Fruit fly (Drosophila melanogaster) whole organism, adult: Measurements from ENCODE around the gene Ogdh.

ENCODE experiments used
- CG11617 ChIP-seq: fragments of 200-800 bp; sonication (Bioruptor generic); optimal IDR thresholded peaks from 2 replicates; lab custom pipeline; 2017; ENCODE audit warnings: mild to moderate bottlenecking, missing biosample characterization, missing genetic modification reagents, missing genetic modification characterization
- CG12768 ChIP-seq: fragments of 200-800 bp; sonication (Bioruptor generic); optimal IDR thresholded peaks from 2 replicates; lab custom pipeline; 2017; ENCODE audit warnings: missing biosample characterization, missing genetic modification characterization, mild to moderate bottlenecking, moderate library complexity, missing genetic modification reagents
- CG14711 ChIP-seq: fragments of 200-800 bp; sonication (Bioruptor generic); optimal IDR thresholded peaks from 2 replicates; lab custom pipeline; 2018; ENCODE audit warnings: missing biosample characterization, mild to moderate bottlenecking, missing genetic modification characterization, moderate library complexity
- CG1620 ChIP-seq: fragments of 200-800 bp; sonication (Bioruptor generic); optimal IDR thresholded peaks from 2 replicates; lab custom pipeline; 2016; ENCODE audit warnings: missing biosample characterization, missing genetic modification characterization
- CG33017 ChIP-seq: fragments of 200-800 bp; sonication (Bioruptor generic); optimal IDR thresholded peaks from 2 replicates; lab custom pipeline; 2018; ENCODE audit warnings: missing biosample characterization, mild to moderate bottlenecking, missing genetic modification characterization, moderate library complexity
- CG5204 ChIP-seq: fragments of 200-800 bp; sonication (Bioruptor generic); optimal IDR thresholded peaks from 2 replicates; lab custom pipeline; 2016; ENCODE audit warnings: missing biosample characterization, missing genetic modification characterization
- CG7045 ChIP-seq: fragments of 200-800 bp; sonication (Bioruptor generic); optimal IDR thresholded peaks from 2 replicates; lab custom pipeline; 2017; ENCODE audit warnings: missing biosample characterization, mild to moderate bottlenecking, missing genetic modification characterization
- CG7101 ChIP-seq: fragments of 200-800 bp; sonication (Bioruptor generic); optimal IDR thresholded peaks from 2 replicates; lab custom pipeline; 2018; ENCODE audit warnings: missing biosample characterization, mild to moderate bottlenecking, missing genetic modification characterization, moderate library complexity
- Clk ChIP-seq: fragments of 200-800 bp; sonication (Bioruptor generic); optimal IDR thresholded peaks from 2 replicates; lab custom pipeline; 2017; ENCODE audit warnings: missing biosample characterization, missing genetic modification characterization
- Crg-1 ChIP-seq: fragments of 200-800 bp; sonication (Bioruptor generic); optimal IDR thresholded peaks from 2 replicates; lab custom pipeline; 2016; ENCODE audit warnings: missing biosample characterization, missing genetic modification characterization
- Hr96 ChIP-seq: fragments of 200-800 bp; sonication (Bioruptor generic); optimal IDR thresholded peaks from 2 replicates; lab custom pipeline; 2016; ENCODE audit warnings: missing biosample characterization, missing genetic modification characterization
- Mnt ChIP-seq: fragments of 200-800 bp; sonication (Bioruptor generic); optimal IDR thresholded peaks from 2 replicates; lab custom pipeline; 2016; ENCODE audit warnings: missing biosample characterization, mild to moderate bottlenecking, missing genetic modification characterization
- bab1 ChIP-seq: fragments of 200-800 bp; sonication (Bioruptor generic); optimal IDR thresholded peaks from 3 replicates; lab custom pipeline; 2019; ENCODE audit warnings: missing biosample characterization, mild to moderate bottlenecking, missing genetic modification characterization, moderate library complexity
- cic ChIP-seq: fragments of 200-800 bp; sonication (Bioruptor generic); optimal IDR thresholded peaks from 2 replicates; lab custom pipeline; 2017; ENCODE audit warnings: missing biosample characterization, mild to moderate bottlenecking, missing genetic modification characterization, moderate library complexity
- cnc ChIP-seq, 2 experiments: fragments of >200 bp; optimal IDR thresholded peaks; 2 replicates each; lab custom pipeline; 2017
- kay ChIP-seq: fragments of 200-800 bp; sonication (Bioruptor generic); peaks from one replicate; lab custom pipeline; 2016; ENCODE audit warnings: missing biosample characterization, missing genetic modification characterization, borderline replicate concordance
- ovo ChIP-seq: fragments of 200-800 bp; sonication (Bioruptor generic); optimal IDR thresholded peaks from 2 replicates; lab custom pipeline; 2016; ENCODE audit warnings: missing biosample characterization, missing genetic modification characterization
- pad ChIP-seq: fragments of 200-800 bp; sonication (Bioruptor generic); optimal IDR thresholded peaks from 3 replicates; lab custom pipeline; 2017; ENCODE audit warnings: missing biosample characterization, missing genetic modification characterization, mild to moderate bottlenecking, moderate library complexity, missing genetic modification reagents
- tj ChIP-seq: fragments of 200-800 bp; sonication (Bioruptor generic); optimal IDR thresholded peaks from 3 replicates; lab custom pipeline; 2017; ENCODE audit warnings: missing biosample characterization, mild to moderate bottlenecking, missing genetic modification characterization, moderate library complexity
- toe ChIP-seq: fragments of 200-800 bp; sonication (Bioruptor generic); optimal IDR thresholded peaks from 2 replicates; lab custom pipeline; 2016; ENCODE audit warnings: missing biosample characterization, missing genetic modification characterization

Ogdh gene

DNA sequence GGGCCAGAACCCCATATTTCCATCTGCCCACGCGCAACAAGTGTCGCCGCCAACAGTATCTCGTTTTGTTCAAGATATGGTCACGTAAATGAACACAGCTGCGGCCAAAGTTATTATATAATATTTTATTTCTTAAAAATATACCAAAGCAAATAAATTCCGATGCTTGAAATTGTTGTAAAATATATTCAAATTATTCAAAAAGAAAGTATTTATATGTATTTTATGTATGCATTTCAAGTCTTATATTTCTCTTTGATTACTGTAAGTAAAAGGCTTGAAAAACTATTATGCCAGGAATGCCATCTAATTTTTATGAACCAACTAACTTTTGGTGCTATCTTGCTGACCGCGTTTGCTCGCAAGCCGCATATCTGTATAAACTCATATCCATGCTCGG lies 34.5 kb downstream of the Ogdh start:
- no peak for TF ChIP-seq cnc (optimal IDR thresholded peaks at IDR 0.05; lab: Kevin White, UChicago)
- no peak for TF ChIP-seq Mnt (GFP tag; lab: Kevin White, UChicago)
- no peak for TF ChIP-seq CG7101 (tag; lab: Kevin White, UChicago)
- TF ChIP-seq cic (GFP tag; lab: Kevin White, UChicago): no peak
- TF ChIP-seq kay: no peak
- no peak for TF ChIP-seq CG7045 (GFP tag; lab: Kevin White, UChicago)
- no peak for TF ChIP-seq tj (GFP tag; lab: Kevin White, UChicago)
- TF ChIP-seq CG5204 (GFP tag; lab: Kevin White, UChicago): no peak

DNA sequence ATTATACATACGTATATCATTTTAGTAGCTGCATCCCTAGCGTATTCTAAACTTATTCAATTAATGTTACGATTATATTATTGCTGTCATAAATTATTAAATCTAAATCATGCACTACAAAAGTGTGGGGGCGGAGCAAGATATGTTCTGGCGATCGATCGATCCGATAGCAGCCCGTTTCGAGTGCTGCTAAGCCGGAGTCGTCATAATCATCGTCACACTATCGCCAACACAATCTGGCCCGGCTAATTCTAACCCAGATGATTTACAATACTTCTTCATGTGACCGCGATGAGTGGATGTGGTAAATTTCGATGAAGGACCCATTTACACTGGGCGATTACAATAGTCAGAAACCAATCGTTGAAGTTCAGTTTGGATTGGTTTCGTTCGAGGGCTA lies 40.2 kb downstream of the Ogdh start:
- TF ChIP-seq Clk (GFP tag; lab: Kevin White, UChicago): no peak
- TF ChIP-seq CG14711 (tag; lab: Kevin White, UChicago): no peak
- TF ChIP-seq Crg-1: no peak
- TF ChIP-seq Hr96 (GFP tag; lab: Kevin White, UChicago): no peak
- no peak for TF ChIP-seq bab1
- TF ChIP-seq CG11617 (GFP tag; lab: Kevin White, UChicago): no peak
- no peak for TF ChIP-seq cnc (optimal IDR thresholded peaks at IDR 0.05; lab: Kevin White, UChicago)
- TF ChIP-seq CG7101 (tag; lab: Kevin White, UChicago): no peak
- no peak for TF ChIP-seq tj (GFP tag; lab: Kevin White, UChicago)
- no peak for TF ChIP-seq cic (GFP tag; lab: Kevin White, UChicago)
- TF ChIP-seq ovo: no peak
- TF ChIP-seq CG12768 (GFP tag; lab: Kevin White, UChicago): no peak
- no peak for TF ChIP-seq toe (GFP tag; lab: Kevin White, UChicago)
- no peak for TF ChIP-seq CG33017 (tag; lab: Kevin White, UChicago)
- TF ChIP-seq Mnt (GFP tag; lab: Kevin White, UChicago): no peak

DNA sequence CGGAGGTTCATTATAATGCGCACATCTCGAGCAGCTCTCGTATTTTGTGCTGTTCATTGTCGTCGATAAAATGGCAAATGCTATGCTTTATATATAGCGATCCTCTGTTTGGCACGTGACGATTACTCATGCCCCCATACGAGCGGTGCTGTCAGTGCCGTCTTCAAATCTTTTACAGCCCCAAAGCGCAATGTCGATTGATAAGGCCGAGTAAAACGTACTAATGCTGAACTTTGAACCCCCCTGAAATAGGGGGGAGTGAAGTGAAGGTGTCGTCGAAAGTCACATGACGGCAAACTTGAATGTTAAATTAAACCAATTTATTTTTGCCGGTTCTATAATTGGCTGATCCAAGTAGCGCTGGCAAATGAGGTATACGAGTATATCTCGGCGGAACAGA lies 45.7 kb downstream of the Ogdh start:
- no peak for TF ChIP-seq pad (GFP tag; lab: Kevin White, UChicago)
- no peak for TF ChIP-seq CG1620 (GFP tag; lab: Kevin White, UChicago)
- TF ChIP-seq CG14711 (tag; lab: Kevin White, UChicago): no peak
- peak; percentile 58 for TF ChIP-seq CG33017 (tag; lab: Kevin White, UChicago)
- TF ChIP-seq CG7101 (tag; lab: Kevin White, UChicago): peak; percentile 36
- no peak for TF ChIP-seq CG5204 (GFP tag; lab: Kevin White, UChicago)
- TF ChIP-seq ovo: no peak
- peak; percentile 4 for TF ChIP-seq Crg-1
- TF ChIP-seq toe (GFP tag; lab: Kevin White, UChicago): no peak
- peak; percentile 64 for TF ChIP-seq Mnt (GFP tag; lab: Kevin White, UChicago)
- TF ChIP-seq Clk (GFP tag; lab: Kevin White, UChicago): peak; percentile 64
- TF ChIP-seq CG12768 (GFP tag; lab: Kevin White, UChicago): peak; percentile 97
- TF ChIP-seq bab1: peak; percentile 15
- TF ChIP-seq CG11617 (GFP tag; lab: Kevin White, UChicago): peak; percentile 45
- TF ChIP-seq CG7045 (GFP tag; lab: Kevin White, UChicago): peak; percentile 43
- no peak for TF ChIP-seq cnc (optimal IDR thresholded peaks at IDR 0.05; lab: Kevin White, UChicago)
- TF ChIP-seq cic (GFP tag; lab: Kevin White, UChicago): peak; percentile 69
- no peak for TF ChIP-seq kay
- peak; percentile 27 for TF ChIP-seq tj (GFP tag; lab: Kevin White, UChicago)
- peak; percentile 86 for TF ChIP-seq Hr96 (GFP tag; lab: Kevin White, UChicago)

DNA sequence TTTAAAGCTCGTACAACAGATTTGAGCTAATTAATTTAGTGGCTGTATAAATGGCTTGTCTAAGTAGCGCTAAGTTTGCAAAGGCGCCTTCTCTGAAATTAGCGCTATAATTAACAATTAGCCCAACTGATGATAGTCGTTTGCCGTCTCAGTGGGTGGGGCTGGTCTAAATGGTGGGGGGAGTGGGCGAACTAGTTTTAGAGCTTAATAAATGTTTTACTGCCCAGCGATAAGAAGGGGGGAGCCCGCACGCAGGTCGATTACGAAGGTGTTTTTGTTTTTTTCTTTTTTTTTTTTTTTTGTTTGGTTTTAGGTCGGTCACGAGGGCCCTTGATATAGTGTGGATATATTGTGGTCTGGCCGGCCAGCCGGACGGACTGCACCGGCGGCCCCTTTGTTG lies 46.4 kb downstream of the Ogdh start:
- peak; percentile 69 for TF ChIP-seq CG12768 (GFP tag; lab: Kevin White, UChicago)
- no peak for TF ChIP-seq Crg-1
- peak; percentile 14 for TF ChIP-seq toe (GFP tag; lab: Kevin White, UChicago)
- TF ChIP-seq cic (GFP tag; lab: Kevin White, UChicago): peak; percentile 38
- no peak for TF ChIP-seq ovo
- TF ChIP-seq bab1: no peak
- TF ChIP-seq CG1620 (GFP tag; lab: Kevin White, UChicago): no peak
- TF ChIP-seq CG7045 (GFP tag; lab: Kevin White, UChicago): peak; percentile 63
- TF ChIP-seq CG33017 (tag; lab: Kevin White, UChicago): peak; percentile 21
- peak; percentile 9 for TF ChIP-seq CG11617 (GFP tag; lab: Kevin White, UChicago)
- peak; percentile 33 for TF ChIP-seq CG7101 (tag; lab: Kevin White, UChicago)
- peak; percentile 2 for TF ChIP-seq pad (GFP tag; lab: Kevin White, UChicago)
- TF ChIP-seq Mnt (GFP tag; lab: Kevin White, UChicago): peak; percentile 33
- TF ChIP-seq CG14711 (tag; lab: Kevin White, UChicago): no peak

DNA sequence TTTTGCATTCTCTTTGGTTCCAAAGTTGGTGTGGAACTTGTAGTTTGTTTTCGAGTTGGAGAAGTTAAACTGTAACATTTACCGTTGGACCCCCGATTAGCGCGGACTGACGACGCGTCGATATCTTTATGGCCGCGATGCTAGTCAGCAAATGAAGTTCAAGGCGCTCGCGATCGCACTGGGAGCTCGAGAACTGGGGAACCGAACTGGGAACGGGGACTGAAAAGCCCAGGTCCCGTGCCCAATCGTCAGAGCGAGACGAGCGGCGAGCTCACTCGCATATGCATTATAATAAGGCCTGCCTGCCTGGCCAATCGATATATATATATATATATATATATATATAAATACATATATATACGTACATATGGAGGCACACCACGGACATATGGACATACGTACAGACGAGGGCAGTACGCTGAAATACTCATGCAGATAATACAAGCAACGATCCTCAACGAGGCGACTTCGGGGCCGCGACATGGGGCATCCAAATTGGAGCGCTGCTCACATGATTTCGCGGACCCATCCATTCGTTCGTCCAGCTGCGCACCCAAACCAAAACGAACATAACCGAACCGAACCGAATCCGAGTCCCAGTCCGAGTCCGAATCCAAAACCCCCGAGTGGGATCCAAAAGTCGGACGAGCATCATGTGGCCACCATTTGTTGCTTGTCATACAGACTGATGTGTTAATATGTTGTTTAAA lies 47.7 kb downstream of the Ogdh start:
- TF ChIP-seq cnc (optimal IDR thresholded peaks at IDR 0.05; lab: Kevin White, UChicago) (peak in 1 of 2 experiments; percentile 19), Clk (GFP tag; lab: Kevin White, UChicago) (no peak), CG7045 (GFP tag; lab: Kevin White, UChicago) (no peak), Crg-1 (no peak), CG12768 (GFP tag; lab: Kevin White, UChicago) (peak; percentile 5), CG7101 (tag; lab: Kevin White, UChicago) (no peak), cic (GFP tag; lab: Kevin White, UChicago) (peak; percentile 19)
